Worm (Caenorhabditis elegans) whole organism, early embryonic: Measurements from ENCODE around the gene Y17G7B.12.

Experiments used
- B0310.2 ChIP-seq: sonication (generic microtip); optimal IDR thresholded peaks from 2 replicates; lab custom pipeline; 2016; ENCODE audit warnings: mild to moderate bottlenecking, missing genetic modification characterization, missing compliant biosample characterization
- F13C5.2 ChIP-seq: sonication (generic microtip); optimal IDR thresholded peaks from 2 replicates; lab custom pipeline; 2017; ENCODE audit warnings: mild to moderate bottlenecking, missing genetic modification characterization, inconsistent platforms, missing compliant biosample characterization
- aly-1 ChIP-seq: sonication (generic microtip); optimal IDR thresholded peaks from 2 replicates; lab custom pipeline; 2016; ENCODE audit warnings: missing genetic modification characterization, missing compliant biosample characterization
- ama-1 ChIP-seq: fragments of 150-350 bp; optimal IDR thresholded peaks from 2 replicates; lab custom pipeline; 2014
- ceh-13 ChIP-seq: fragments of 200-800 bp; sonication (Bioruptor generic); optimal IDR thresholded peaks from 2 replicates; lab custom pipeline; 2018; ENCODE audit warnings: mild to moderate bottlenecking, missing genetic modification characterization, missing compliant biosample characterization
- ceh-36 ChIP-seq: sonication (generic microtip); optimal IDR thresholded peaks from 2 replicates; lab custom pipeline; 2016; ENCODE audit warnings: missing genetic modification characterization, inconsistent platforms, missing compliant biosample characterization
- flt-1 ChIP-seq: fragments of 200-800 bp; sonication (Bioruptor generic); IDR thresholded peaks from 2 replicates; pipeline ENCODE4 v1.3.6; 2022; ENCODE audit warnings: missing genetic modification characterization, missing compliant biosample characterization
- hmbx-1 ChIP-seq: sonication (generic microtip); optimal IDR thresholded peaks from 2 replicates; lab custom pipeline; 2016; ENCODE audit warnings: mild to moderate bottlenecking, missing genetic modification characterization, missing compliant biosample characterization
- hnd-1 ChIP-seq: sonication (generic microtip); optimal IDR thresholded peaks from 2 replicates; lab custom pipeline; 2016; ENCODE audit warnings: missing genetic modification characterization, missing compliant biosample characterization
- pes-1 ChIP-seq: fragments of 200-800 bp; sonication (Bioruptor generic); IDR thresholded peaks from 2 replicates; pipeline ENCODE4 v1.3.6; 2022; ENCODE audit warnings: missing genetic modification reagents, missing genetic modification characterization, missing compliant biosample characterization
- scrt-1 ChIP-seq: fragments of 200-800 bp; sonication (Bioruptor generic); IDR thresholded peaks from 2 replicates; pipeline ENCODE4 v1.3.6; 2022; ENCODE audit warnings: missing genetic modification characterization, missing compliant biosample characterization
- sea-1 ChIP-seq: fragments of 200-800 bp; sonication (Bioruptor generic); conservative IDR thresholded peaks from 2 replicates; pipeline ENCODE4 v1.3.6; 2022; ENCODE audit warnings: missing genetic modification characterization, missing compliant biosample characterization
- tbx-11 ChIP-seq: fragments of 200-800 bp; sonication (Bioruptor generic); IDR thresholded peaks from 2 replicates; pipeline ENCODE4 v1.3.6; 2022; ENCODE audit warnings: missing genetic modification characterization, missing compliant biosample characterization
- tbx-37 ChIP-seq: fragments of 200-800 bp; sonication (Bioruptor generic); conservative IDR thresholded peaks from 2 replicates; pipeline ENCODE4 v1.3.6; 2022; ENCODE audit warnings: missing genetic modification reagents, missing genetic modification characterization, missing compliant biosample characterization

ce11 chrII:12049281-12049680, 25.6 kb downstream of the Y17G7B.12 start, which contains the start of gene nadk-2:
- no peak for TF ChIP-seq flt-1
- TF ChIP-seq ama-1 (lab: Kevin White, UChicago) = no peak
- no peak for TF ChIP-seq B0310.2 (tag; lab: Kevin White, UChicago)
- no peak for TF ChIP-seq aly-1 (tag; lab: Kevin White, UChicago)
- TF ChIP-seq ceh-36 = no peak
- no peak for TF ChIP-seq tbx-11
- no peak for TF ChIP-seq sea-1 (GFP tag; lab: Robert Waterston, UW)
- TF ChIP-seq ceh-13 (GFP tag; lab: Kevin White, UChicago) = no peak
- no peak for TF ChIP-seq hmbx-1 (tag; lab: Kevin White, UChicago)
- no peak for TF ChIP-seq tbx-37 (GFP tag; lab: Robert Waterston, UW)
- TF ChIP-seq pes-1 (GFP tag; lab: Robert Waterston, UW) = no peak
- no peak for TF ChIP-seq hnd-1 (tag; lab: Kevin White, UChicago)
- TF ChIP-seq scrt-1 (GFP tag; lab: Robert Waterston, UW) = no peak
- TF ChIP-seq F13C5.2 = no peak
